Worm (Caenorhabditis elegans): ENCODE measurements around the gene pycr-4.

pycr-4 gene

ce11 chrIV:7468638-7469037, 8.5 kb downstream of the pycr-4 start:
- no peak for TF ChIP-seq aha-1 (tag)
- no peak for TF ChIP-seq nhr-237 (tag; optimal IDR thresholded peaks at IDR 0.05)
- no peak for TF ChIP-seq lin-39 (tag; optimal IDR thresholded peaks at IDR 0.05)
- TF ChIP-seq lsy-2 (tag; optimal IDR thresholded peaks at IDR 0.05), result no peak
- no peak for TF ChIP-seq zfp-2 (tag; optimal IDR thresholded peaks at IDR 0.05)
- peak in 1 of 2 experiments; percentile 9 for TF ChIP-seq unc-62 (GFP tag; optimal IDR thresholded peaks at IDR 0.05 in 1 of 2)
- no peak for TF ChIP-seq unc-62 (tag; optimal IDR thresholded peaks at IDR 0.05)
- no peak for TF ChIP-seq duxl-1 (tag; optimal IDR thresholded peaks at IDR 0.05; ENCODE audit: poor library complexity)
- peak; percentile 72 for TF ChIP-seq pqm-1 (tag; optimal IDR thresholded peaks at IDR 0.05)
- TF ChIP-seq unc-130 (GFP tag; optimal IDR thresholded peaks at IDR 0.05), result no peak
- no peak for TF ChIP-seq zag-1 (tag; optimal IDR thresholded peaks at IDR 0.05)
- no peak for TF ChIP-seq spr-3 (GFP tag; optimal IDR thresholded peaks at IDR 0.05)
- TF ChIP-seq ZK546.5 (tag; optimal IDR thresholded peaks at IDR 0.05), result no peak

DNA sequence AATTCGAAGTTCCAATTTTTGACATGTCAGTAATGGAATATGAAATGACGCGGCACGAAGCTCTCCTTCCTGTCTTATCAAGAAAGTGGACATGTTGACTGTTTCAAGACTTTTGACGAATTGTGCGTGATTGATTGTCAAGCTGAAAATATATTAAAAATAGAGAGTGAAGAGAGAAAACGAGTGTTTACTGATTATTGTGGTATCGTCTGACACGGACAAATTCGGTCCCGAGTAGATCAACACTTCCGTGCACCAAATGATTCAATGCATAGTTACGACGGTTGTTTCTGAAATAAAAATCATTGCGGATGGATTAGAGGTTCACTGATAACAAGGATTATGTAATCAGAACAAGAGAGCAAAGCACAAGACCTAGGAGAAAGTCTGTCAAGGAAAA, 9.9 kb downstream of the pycr-4 start:
- peak; percentile 48 for TF ChIP-seq pqm-1 (tag; optimal IDR thresholded peaks at IDR 0.05)
- TF ChIP-seq mdt-29 (GFP tag; IDR thresholded peaks at IDR 0.05), result no peak
- no peak for TF ChIP-seq unc-39 (tag; optimal IDR thresholded peaks at IDR 0.05)
- TF ChIP-seq duxl-1 (tag; optimal IDR thresholded peaks at IDR 0.05; ENCODE audit: poor library complexity), result no peak
- TF ChIP-seq nhr-42 (GFP tag; IDR thresholded peaks at IDR 0.05), result no peak
- no peak for TF ChIP-seq lin-29 (GFP tag; IDR thresholded peaks at IDR 0.05)
- TF ChIP-seq ceh-20 (GFP tag; IDR thresholded peaks at IDR 0.05), result no peak
- no peak for TF ChIP-seq lim-7 (GFP tag; IDR thresholded peaks at IDR 0.05)
- 0 out of 2 replicates have a peak, but pooled peaks have one; percentile 15 for TF ChIP-seq tra-1 (GFP tag; IDR thresholded peaks at IDR 0.05)
- TF ChIP-seq spr-1 (tag; optimal IDR thresholded peaks at IDR 0.05), result no peak
- TF ChIP-seq tag-97 (GFP tag; IDR thresholded peaks at IDR 0.05), result no peak
- TF ChIP-seq ctbp-1 (GFP tag; IDR thresholded peaks at IDR 0.05), result no peak
- TF ChIP-seq zip-11 (GFP tag; IDR thresholded peaks at IDR 0.05), result no peak

- TF ChIP-seq vab-7 (GFP tag; IDR thresholded peaks at IDR 0.05), result no peak
- no peak for TF ChIP-seq set-16 (GFP tag; IDR thresholded peaks at IDR 0.05)
Observed at ce11 chrIV:7465857-7466256, 11.2 kb downstream of the pycr-4 start, which contains the start of gene F13B6.3. TSS of gene F13B6.3 (minus strand) at chrIV:7465957.

ce11 chrIV:7460225-7460624, 16.9 kb downstream of the pycr-4 start, which contains the start of gene F13B6.2:
TSS of gene F13B6.2 (minus strand) at chrIV:7460325.
- TF ChIP-seq ceh-44 (GFP tag; IDR thresholded peaks at IDR 0.05) (no peak), dmd-6 (GFP tag; IDR thresholded peaks at IDR 0.05) (no peak), spr-3 (GFP tag; optimal IDR thresholded peaks at IDR 0.05) (no peak), rbr-2 (tag; optimal IDR thresholded peaks at IDR 0.05) (no peak), lin-1 (GFP tag; IDR thresholded peaks at IDR 0.05) (no peak), unc-62 (GFP tag; optimal IDR thresholded peaks at IDR 0.05 in 1 of 2) (no peak), unc-62 (tag; optimal IDR thresholded peaks at IDR 0.05) (no peak), nhr-41 (GFP tag; IDR thresholded peaks at IDR 0.05) (no peak), T20F7.1 (GFP tag; optimal IDR thresholded peaks at IDR 0.05) (no peak), hmg-1.1 (GFP tag; IDR thresholded peaks at IDR 0.05) (no peak), egl-43 (GFP tag; IDR thresholded peaks at IDR 0.05) (no peak), ceh-62 (tag; optimal IDR thresholded peaks at IDR 0.05) (no peak), daf-16 (GFP tag; optimal IDR thresholded peaks at IDR 0.05) (no peak), daf-16 (tag; optimal IDR thresholded peaks at IDR 0.05) (no peak), arid-1 (GFP tag; conservative IDR thresholded peaks at IDR 0.05) (no peak), nhr-25 (tag; optimal IDR thresholded peaks at IDR 0.05; ENCODE audit: borderline replicate concordance, insufficient read depth) (no peak), fos-1 (tag; optimal IDR thresholded peaks at IDR 0.05) (no peak), egl-27 (tag; optimal IDR thresholded peaks at IDR 0.05) (no peak)
